Fruit fly (Drosophila melanogaster): ENCODE results near the gene RhoGAP102A.
A peak's percentile ranks its signal among the peaks of the same experiment; 100 is the strongest.

The RhoGAP102A gene

DNA sequence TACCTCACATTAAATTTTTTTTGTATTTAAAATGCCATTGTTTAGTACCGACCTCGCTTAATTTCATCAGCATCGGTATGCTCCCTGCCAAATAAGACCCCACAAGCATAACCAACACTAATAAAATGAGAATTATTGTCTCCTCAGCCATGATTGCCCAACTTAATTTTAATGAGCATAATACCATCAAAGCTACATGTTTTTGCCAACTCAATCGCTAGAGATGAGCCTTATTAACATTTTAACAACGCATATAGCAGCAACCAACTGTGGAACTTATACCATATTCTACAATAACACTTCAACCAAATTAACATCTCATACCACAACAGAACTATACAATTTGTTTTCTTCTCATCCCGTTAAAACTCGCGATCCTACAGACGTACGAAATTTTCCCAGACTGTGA is 58.9 kb downstream of the RhoGAP102A start, which contains the start of gene Zip102B (continued):
- no peak for TF ChIP-seq H2.0 (GFP tag; IDR thresholded peaks at IDR 0.05)
- no peak for TF ChIP-seq CG34224 (GFP tag; IDR thresholded peaks at IDR 0.05; ENCODE audit: partially characterized antibody)
- no peak for TF ChIP-seq stc (GFP tag; IDR thresholded peaks at IDR 0.05)
- no peak for TF ChIP-seq Oaz (GFP tag; IDR thresholded peaks at IDR 0.05)
- no peak for TF ChIP-seq Sox102F (GFP tag; optimal IDR thresholded peaks at IDR 0.05)
- no peak for TF ChIP-seq gcm (GFP tag; optimal IDR thresholded peaks at IDR 0.05)
- no peak for TF ChIP-seq ro (GFP tag; IDR thresholded peaks at IDR 0.05)
- TF ChIP-seq aop (GFP tag; IDR thresholded peaks at IDR 0.05): no peak
- no peak for TF ChIP-seq Sox100B (GFP tag; optimal IDR thresholded peaks at IDR 0.05)
- no peak for TF ChIP-seq wor (GFP tag; IDR thresholded peaks at IDR 0.05)
- no peak for TF ChIP-seq ham (GFP tag; IDR thresholded peaks at IDR 0.05)
- TF ChIP-seq Hmx (GFP tag; optimal IDR thresholded peaks at IDR 0.05): no peak
- TF ChIP-seq CG3281 (GFP tag; optimal IDR thresholded peaks at IDR 0.05): no peak
- TF ChIP-seq CG7372 (GFP tag; IDR thresholded peaks at IDR 0.05): no peak
- no peak for TF ChIP-seq bsh (GFP tag; optimal IDR thresholded peaks at IDR 0.05)
- TF ChIP-seq CG12104 (GFP tag; optimal IDR thresholded peaks at IDR 0.05): no peak
- TF ChIP-seq CG8290 (GFP tag; optimal IDR thresholded peaks at IDR 0.05): no peak
- peak in 1 of 2 experiments; percentile 49 for TF ChIP-seq CG8290 (tag; optimal IDR thresholded peaks at IDR 0.05)
- TF ChIP-seq onecut (GFP tag; IDR thresholded peaks at IDR 0.05): no peak
- TF ChIP-seq br (optimal IDR thresholded peaks at IDR 0.05): no peak
- TF ChIP-seq CG5245 (GFP tag; optimal IDR thresholded peaks at IDR 0.05): no peak
- TF ChIP-seq CHES-1-like (GFP tag; optimal IDR thresholded peaks at IDR 0.05): no peak
- peak; percentile 44 for TF ChIP-seq gfzf (GFP tag; optimal IDR thresholded peaks at IDR 0.05)
- TF ChIP-seq slp2 (GFP tag; optimal IDR thresholded peaks at IDR 0.05): no peak
- TF ChIP-seq BtbVII (GFP tag; optimal IDR thresholded peaks at IDR 0.05): no peak
- peak; percentile 64 for TF ChIP-seq CG10431 (GFP tag; optimal IDR thresholded peaks at IDR 0.05)
- peak; percentile 98 for TF ChIP-seq MESR4 (GFP tag; optimal IDR thresholded peaks at IDR 0.05)
- TF ChIP-seq CG15011 (GFP tag; optimal IDR thresholded peaks at IDR 0.05): no peak
- no peak for TF ChIP-seq CG15269 (tag; optimal IDR thresholded peaks at IDR 0.05)
- TF ChIP-seq CG1603 (tag; optimal IDR thresholded peaks at IDR 0.05): peak; percentile 95
- no peak for TF ChIP-seq ara (GFP tag; IDR thresholded peaks at IDR 0.05)
- peak; percentile 29 for TF ChIP-seq Med (GFP tag)
- no peak for TF ChIP-seq emc (GFP tag; optimal IDR thresholded peaks at IDR 0.05)
- no peak for TF ChIP-seq al (GFP tag; IDR thresholded peaks at IDR 0.05)
- no peak for TF ChIP-seq CG18599 (GFP tag; optimal IDR thresholded peaks at IDR 0.05)
- no peak for TF ChIP-seq CTCF (GFP tag; optimal IDR thresholded peaks at IDR 0.05)
- no peak for TF ChIP-seq Optix (GFP tag; IDR thresholded peaks at IDR 0.05)
- TF ChIP-seq grau (tag; optimal IDR thresholded peaks at IDR 0.05): no peak
- TF ChIP-seq CG7556 (GFP tag; optimal IDR thresholded peaks at IDR 0.05): no peak
- TF ChIP-seq tio (GFP tag; optimal IDR thresholded peaks at IDR 0.05): no peak
- peak; percentile 98 for TF ChIP-seq ssp (GFP tag; IDR thresholded peaks at IDR 0.05)
- TF ChIP-seq CG1792 (GFP tag; optimal IDR thresholded peaks at IDR 0.05): no peak
- peak in 1 of 3 experiments; percentile 95 for TF ChIP-seq lola (GFP tag; optimal IDR thresholded peaks at IDR 0.05)
- no peak for TF ChIP-seq CG17328 (GFP tag; IDR thresholded peaks at IDR 0.05)
- no peak for TF ChIP-seq salm (tag; optimal IDR thresholded peaks at IDR 0.05)
- TF ChIP-seq hth (optimal IDR thresholded peaks at IDR 0.05): no peak
- TF ChIP-seq CG4707 (GFP tag; optimal IDR thresholded peaks at IDR 0.05): no peak
- no peak for TF ChIP-seq shn (GFP tag; optimal IDR thresholded peaks at IDR 0.05)
- TF ChIP-seq Lpt (GFP tag; optimal IDR thresholded peaks at IDR 0.05): no peak
- peak; percentile 26 for TF ChIP-seq trem (tag; optimal IDR thresholded peaks at IDR 0.05)
- TF ChIP-seq cg (GFP tag; optimal IDR thresholded peaks at IDR 0.05): peak; percentile 10
- no peak for TF ChIP-seq CG31441 (GFP tag; IDR thresholded peaks at IDR 0.05)
- no peak for TF ChIP-seq Spps (tag; optimal IDR thresholded peaks at IDR 0.05)
- no peak for TF ChIP-seq CG31365 (tag; optimal IDR thresholded peaks at IDR 0.05)
